Fruit fly (Drosophila melanogaster) whole organism, embryonic: ENCODE results near the gene Fbxl4.
A peak's percentile ranks its signal among the peaks of the same experiment; 100 is the strongest.

Source experiments
- B-H1 ChIP-seq: fragments of 200-800 bp; sonication (Bioruptor generic); IDR thresholded peaks from 3 replicates; pipeline ENCODE4 v1.3.6; 2022; ENCODE audit warnings: missing biosample characterization, missing genetic modification characterization
- B-H2 ChIP-seq: fragments of 200-800 bp; sonication (Bioruptor generic); optimal IDR thresholded peaks from 2 replicates; lab custom pipeline; 2018; ENCODE audit warnings: missing biosample characterization, mild to moderate bottlenecking, missing genetic modification characterization
- Blimp-1 ChIP-seq: fragments of 200-800 bp; sonication (Bioruptor generic); optimal IDR thresholded peaks from 3 replicates; lab custom pipeline; 2018; ENCODE audit warnings: missing biosample characterization, missing genetic modification characterization, mild to moderate bottlenecking, moderate library complexity, missing genetic modification reagents
- CG10321 ChIP-seq: fragments of 200-800 bp; sonication (Bioruptor generic); IDR thresholded peaks from 2 replicates; pipeline ENCODE4 v1.3.6; 2022; ENCODE audit warnings: missing biosample characterization, missing genetic modification characterization
- CG15269 ChIP-seq: fragments of 200-800 bp; sonication (Bioruptor generic); optimal IDR thresholded peaks from 2 replicates; lab custom pipeline; 2018; ENCODE audit warnings: missing biosample characterization, mild to moderate bottlenecking, missing genetic modification characterization, moderate library complexity
- CG17361 ChIP-seq: fragments of 200-800 bp; sonication (Bioruptor generic); IDR thresholded peaks from 3 replicates; pipeline ENCODE4 v1.3.6; 2022; ENCODE audit warnings: missing biosample characterization, missing genetic modification characterization
- CG17568 ChIP-seq: fragments of 200-800 bp; sonication (Bioruptor generic); optimal IDR thresholded peaks from 2 replicates; lab custom pipeline; 2018; ENCODE audit warnings: missing biosample characterization, mild to moderate bottlenecking, missing genetic modification characterization, moderate library complexity
- CG17802 ChIP-seq: fragments of 200-800 bp; sonication (Bioruptor generic); optimal IDR thresholded peaks from 2 replicates; lab custom pipeline; 2018; ENCODE audit warnings: missing biosample characterization, mild to moderate bottlenecking, missing genetic modification characterization, moderate library complexity
- CG30020 ChIP-seq: fragments of 200-800 bp; optimal IDR thresholded peaks from 2 replicates; lab custom pipeline; 2019; ENCODE audit warnings: missing biosample characterization, mild to moderate bottlenecking, missing genetic modification characterization, moderate library complexity
- CG30431 ChIP-seq: fragments of 200-800 bp; sonication (Bioruptor generic); optimal IDR thresholded peaks from 2 replicates; lab custom pipeline; 2017; ENCODE audit warnings: missing biosample characterization, missing genetic modification characterization
- CG31441 ChIP-seq: fragments of 200-800 bp; sonication (Bioruptor generic); IDR thresholded peaks from 2 replicates; pipeline ENCODE4 v1.3.6; 2022; ENCODE audit warnings: missing biosample characterization, missing genetic modification characterization
- CG4617 ChIP-seq: fragments of 200-800 bp; sonication (Bioruptor generic); optimal IDR thresholded peaks from 3 replicates; lab custom pipeline; 2016; ENCODE audit warnings: missing biosample characterization, missing genetic modification characterization, borderline replicate concordance
- CG4730 ChIP-seq: fragments of 200-800 bp; sonication (Bioruptor generic); IDR thresholded peaks from 2 replicates; pipeline ENCODE4 v1.3.6; 2022; ENCODE audit warnings: missing biosample characterization, missing genetic modification characterization
- CG4854 ChIP-seq: fragments of 200-800 bp; sonication (Bioruptor generic); optimal IDR thresholded peaks from 2 replicates; lab custom pipeline; 2016; ENCODE audit warnings: missing biosample characterization, missing genetic modification characterization, inconsistent platforms
- CG5180 ChIP-seq: fragments of 200-800 bp; sonication (Bioruptor generic); optimal IDR thresholded peaks from 3 replicates; lab custom pipeline; 2017; ENCODE audit warnings: missing biosample characterization, missing genetic modification characterization, mild to moderate bottlenecking, moderate library complexity, missing genetic modification reagents
- CG5953 ChIP-seq: fragments of 200-800 bp; sonication (Bioruptor generic); IDR thresholded peaks from 2 replicates; pipeline ENCODE4 v1.3.6; 2022; ENCODE audit warnings: missing biosample characterization, missing genetic modification characterization
- CG6254 ChIP-seq: fragments of 200-800 bp; sonication (Bioruptor generic); optimal IDR thresholded peaks from 3 replicates; lab custom pipeline; 2017; ENCODE audit warnings: mild to moderate bottlenecking, missing biosample characterization, missing genetic modification reagents, missing genetic modification characterization
- CG6654 ChIP-seq: fragments of 200-800 bp; sonication (Bioruptor generic); optimal IDR thresholded peaks from 2 replicates; lab custom pipeline; 2017; ENCODE audit warnings: missing biosample characterization, mild to moderate bottlenecking, missing genetic modification characterization
- CG8281 ChIP-seq: fragments of 200-800 bp; sonication (Bioruptor generic); optimal IDR thresholded peaks from 2 replicates; lab custom pipeline; 2018; ENCODE audit warnings: missing biosample characterization, mild to moderate bottlenecking, missing genetic modification characterization, moderate library complexity
- CG9797 ChIP-seq: fragments of 200-800 bp; sonication (Bioruptor generic); optimal IDR thresholded peaks from 3 replicates; lab custom pipeline; 2018; ENCODE audit warnings: missing biosample characterization, mild to moderate bottlenecking, missing genetic modification characterization
- CkIIα-i1 ChIP-seq: fragments of 200-800 bp; sonication (Bioruptor generic); IDR thresholded peaks from 2 replicates; pipeline ENCODE4 v1.3.6; 2022; ENCODE audit warnings: missing biosample characterization, missing genetic modification characterization
- D19B ChIP-seq: fragments of 200-800 bp; sonication (Bioruptor generic); optimal IDR thresholded peaks from 2 replicates; lab custom pipeline; 2017; ENCODE audit warnings: missing biosample characterization, mild to moderate bottlenecking, missing genetic modification characterization
- Dbx ChIP-seq: fragments of 200-800 bp; sonication (Bioruptor generic); IDR thresholded peaks from 3 replicates; pipeline ENCODE4 v1.3.6; 2022; ENCODE audit warnings: missing biosample characterization, missing genetic modification characterization
- Deaf1 ChIP-seq: fragments of 200-800 bp; optimal IDR thresholded peaks from 3 replicates; lab custom pipeline; 2019; ENCODE audit warnings: missing biosample characterization, mild to moderate bottlenecking, missing genetic modification characterization, moderate library complexity
- Dfd ChIP-seq, 2 experiments: fragments of >200 bp; optimal IDR thresholded peaks; 2 replicates each; lab custom pipeline; 2017; ENCODE audit warnings: missing biosample characterization in 2 of 2, missing genetic modification characterization in 2 of 2
- Fer2 ChIP-seq: fragments of 200-800 bp; sonication (Bioruptor generic); optimal IDR thresholded peaks from 2 replicates; lab custom pipeline; 2018; ENCODE audit warnings: missing biosample characterization, mild to moderate bottlenecking, missing genetic modification characterization, moderate library complexity
- GATAe ChIP-seq: fragments of 200-800 bp; sonication (Bioruptor generic); conservative IDR thresholded peaks from 2 replicates; pipeline ENCODE4 v1.3.6; 2022; ENCODE audit warnings: missing biosample characterization, missing genetic modification characterization
- Hand ChIP-seq: fragments of 200-800 bp; sonication (Bioruptor generic); optimal IDR thresholded peaks from 2 replicates; lab custom pipeline; 2017; ENCODE audit warnings: mild to moderate bottlenecking, missing biosample characterization, missing genetic modification reagents, missing genetic modification characterization
- HmgD ChIP-seq: fragments of 200-800 bp; sonication (Bioruptor generic); optimal IDR thresholded peaks from 3 replicates; lab custom pipeline; 2016; ENCODE audit warnings: missing biosample characterization, missing genetic modification characterization
- Hr3 ChIP-seq: fragments of 200-800 bp; sonication (Bioruptor generic); optimal IDR thresholded peaks from 3 replicates; lab custom pipeline; 2016; ENCODE audit warnings: missing biosample characterization, missing genetic modification characterization
- Nf-YA ChIP-seq: fragments of 200-800 bp; sonication (Bioruptor generic); IDR thresholded peaks from 2 replicates; pipeline ENCODE4 v1.3.6; 2022; ENCODE audit warnings: missing biosample characterization, missing genetic modification characterization
- Optix ChIP-seq: fragments of 200-800 bp; sonication (Bioruptor generic); IDR thresholded peaks from 3 replicates; pipeline ENCODE4 v1.3.6; 2022; ENCODE audit warnings: missing biosample characterization, missing genetic modification characterization
- Ssrp ChIP-seq: fragments of 200-800 bp; sonication (Bioruptor generic); optimal IDR thresholded peaks from 2 replicates; lab custom pipeline; 2018; ENCODE audit warnings: missing biosample characterization, mild to moderate bottlenecking, missing genetic modification characterization, moderate library complexity
- Xbp1 ChIP-seq: fragments of 200-800 bp; sonication (Bioruptor generic); optimal IDR thresholded peaks from 3 replicates; lab custom pipeline; 2016; ENCODE audit warnings: missing biosample characterization, mild to moderate bottlenecking, missing genetic modification characterization
- abd-A ChIP-seq: fragments of 200-800 bp; sonication (Bioruptor generic); optimal IDR thresholded peaks from 3 replicates; lab custom pipeline; 2019; ENCODE audit warnings: missing biosample characterization, mild to moderate bottlenecking, missing genetic modification characterization, moderate library complexity
- ase ChIP-seq: fragments of 200-800 bp; sonication (Bioruptor generic); IDR thresholded peaks from 3 replicates; pipeline ENCODE4 v1.3.6; 2022; ENCODE audit warnings: missing biosample characterization, missing genetic modification characterization
- bab2 ChIP-seq: fragments of 200-800 bp; sonication (Bioruptor generic); optimal IDR thresholded peaks from 2 replicates; lab custom pipeline; 2016; ENCODE audit warnings: missing biosample characterization, missing genetic modification characterization
- cas ChIP-seq: fragments of 200-800 bp; sonication (Bioruptor generic); IDR thresholded peaks from 2 replicates; pipeline ENCODE4 v1.3.6; 2022; ENCODE audit warnings: missing biosample characterization, missing genetic modification characterization
- cg ChIP-seq: fragments of 200-800 bp; sonication (Bioruptor generic); optimal IDR thresholded peaks from 3 replicates; lab custom pipeline; 2019; ENCODE audit warnings: missing biosample characterization, mild to moderate bottlenecking, missing genetic modification characterization, moderate library complexity
- chn ChIP-seq: fragments of 200-800 bp; sonication (Bioruptor generic); optimal IDR thresholded peaks from 2 replicates; lab custom pipeline; 2016; ENCODE audit warnings: missing biosample characterization, missing genetic modification characterization
- dm ChIP-seq: fragments of 200-800 bp; sonication (Bioruptor generic); optimal IDR thresholded peaks from 3 replicates; lab custom pipeline; 2016; ENCODE audit warnings: missing biosample characterization, missing genetic modification characterization
- dysf ChIP-seq: fragments of 200-800 bp; sonication (Bioruptor generic); IDR thresholded peaks from 3 replicates; pipeline ENCODE4 v1.3.6; 2022; ENCODE audit warnings: missing biosample characterization, missing genetic modification characterization
- lilli ChIP-seq: fragments of 200-800 bp; sonication (Bioruptor generic); optimal IDR thresholded peaks from 3 replicates; lab custom pipeline; 2016; ENCODE audit warnings: missing biosample characterization, missing genetic modification characterization
- nom ChIP-seq: fragments of 200-800 bp; sonication (Bioruptor generic); optimal IDR thresholded peaks from 2 replicates; lab custom pipeline; 2017; ENCODE audit warnings: missing biosample characterization, missing genetic modification characterization, mild to moderate bottlenecking, moderate library complexity, missing genetic modification reagents
- otp ChIP-seq: fragments of 200-800 bp; sonication (Bioruptor generic); IDR thresholded peaks from 3 replicates; pipeline ENCODE4, ENCODE4 v1.3.6; 2022; ENCODE audit warnings: missing biosample characterization, missing genetic modification characterization
- peb ChIP-seq: fragments of 200-800 bp; sonication (Bioruptor generic); IDR thresholded peaks from 2 replicates; pipeline ENCODE4 v1.3.6; 2022; ENCODE audit warnings: missing biosample characterization, missing genetic modification characterization
- ranshi ChIP-seq: fragments of 200-800 bp; sonication (Bioruptor generic); IDR thresholded peaks from 2 replicates; pipeline ENCODE4 v1.3.6; 2022; ENCODE audit warnings: missing biosample characterization, missing genetic modification characterization
- repo ChIP-seq: fragments of 200-800 bp; sonication (Bioruptor generic); optimal IDR thresholded peaks from 2 replicates; lab custom pipeline; 2016; ENCODE audit warnings: missing biosample characterization, missing genetic modification characterization
- schlank ChIP-seq: fragments of 200-800 bp; sonication (Bioruptor generic); optimal IDR thresholded peaks from 2 replicates; lab custom pipeline; 2018; ENCODE audit warnings: missing biosample characterization, mild to moderate bottlenecking, missing genetic modification characterization
- slbo ChIP-seq: fragments of 200-800 bp; sonication (Bioruptor generic); IDR thresholded peaks from 2 replicates; pipeline ENCODE4 v1.3.6; 2022; ENCODE audit warnings: missing biosample characterization, missing genetic modification characterization
- slou ChIP-seq: fragments of 200-800 bp; sonication (Bioruptor generic); optimal IDR thresholded peaks from 3 replicates; lab custom pipeline; 2016; ENCODE audit warnings: missing biosample characterization, missing genetic modification characterization

Gene Fbxl4

DNA sequence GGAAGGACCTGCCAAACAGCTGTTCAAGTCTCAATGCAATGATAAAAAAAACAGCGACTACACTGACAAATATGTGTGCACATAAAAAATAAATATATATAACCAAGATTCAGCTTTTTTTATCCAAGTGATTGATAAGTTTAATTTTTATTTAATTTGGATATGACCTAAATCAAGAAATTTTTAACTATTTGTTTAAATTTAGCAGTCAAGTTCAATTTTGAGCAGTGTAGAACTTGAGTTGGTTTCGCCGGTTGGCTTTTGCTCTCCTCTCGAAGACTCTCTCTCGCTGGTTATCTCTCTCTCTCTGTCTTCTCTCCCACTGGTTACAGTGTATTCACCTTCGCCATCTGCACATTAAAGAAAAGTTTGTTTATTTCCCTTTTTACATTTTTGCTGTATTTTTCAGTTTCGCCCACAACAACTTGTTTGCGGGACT is 19.7 kb downstream of the Fbxl4 start (continued):
- TF ChIP-seq cg (GFP tag; lab: Kevin White, UChicago) = no peak
- peak; percentile 57 for TF ChIP-seq CG4854
- peak; percentile 70 for TF ChIP-seq CG30431 (GFP tag; lab: Kevin White, UChicago)
- peak; percentile 74 for TF ChIP-seq D19B (GFP tag; lab: Kevin White, UChicago)
- peak; percentile 89 for TF ChIP-seq Ssrp (tag; lab: Kevin White, UChicago)
- peak; percentile 85 for TF ChIP-seq B-H1 (GFP tag; lab: Robert Waterston, UW)
- 0 out of 3 replicates have a peak, but pooled peaks have one; percentile 53 for TF ChIP-seq Optix
- no peak for TF ChIP-seq dm (GFP tag; lab: Kevin White, UChicago)
- TF ChIP-seq schlank (tag; lab: Kevin White, UChicago) = peak; percentile 66
- TF ChIP-seq HmgD = no peak
- TF ChIP-seq Deaf1 (tag; lab: Kevin White, UChicago) = peak; percentile 67
- peak; percentile 88 for TF ChIP-seq Blimp-1
- TF ChIP-seq GATAe (GFP tag; lab: Robert Waterston, UW) = no peak
- TF ChIP-seq CG4617 (GFP tag; lab: Kevin White, UChicago) = peak; percentile 66
- TF ChIP-seq nom (GFP tag; lab: Kevin White, UChicago) = peak; percentile 96
- peak; percentile 92 for TF ChIP-seq CG15269 (tag; lab: Kevin White, UChicago)
- TF ChIP-seq CG30020 (tag; lab: Kevin White, UChicago) = peak; percentile 51
- TF ChIP-seq CG17802 (tag; lab: Kevin White, UChicago) = peak; percentile 56
- peak; percentile 78; the same call in 2 of the 3 replicates for TF ChIP-seq otp
- peak; percentile 70 for TF ChIP-seq Hand
- TF ChIP-seq Dbx (GFP tag; lab: Robert Waterston, UW) = peak; percentile 87
- peak; percentile 53 for TF ChIP-seq CG5180
- peak; percentile 89 for TF ChIP-seq slbo
- TF ChIP-seq CG8281 = peak; percentile 55
- peak; percentile 52; the same call in 1 of the 2 replicates for TF ChIP-seq cas (GFP tag; lab: Robert Waterston, UW)
- TF ChIP-seq dysf (GFP tag; lab: Robert Waterston, UW) = peak; percentile 93
- peak; percentile 88 for TF ChIP-seq Xbp1 (GFP tag; lab: Kevin White, UChicago)
- TF ChIP-seq CG5953 (GFP tag; lab: Robert Waterston, UW) = peak; percentile 69; the same call in 1 of the 2 replicates
- peak; percentile 55 for TF ChIP-seq chn (GFP tag; lab: Kevin White, UChicago)
- TF ChIP-seq CkIIα-i1 (GFP tag; lab: Robert Waterston, UW) = no peak
- TF ChIP-seq B-H2 (GFP tag; lab: Kevin White, UChicago) = peak; percentile 0
- TF ChIP-seq Hr3 = peak; percentile 87
- TF ChIP-seq CG6254 (GFP tag; lab: Kevin White, UChicago) = peak; percentile 82
- peak; percentile 66 for TF ChIP-seq peb (GFP tag; lab: Robert Waterston, UW)
- peak; percentile 58 for TF ChIP-seq CG10321 (GFP tag; lab: Robert Waterston, UW)
- no peak for TF ChIP-seq CG9797 (GFP tag; lab: Kevin White, UChicago)
- peak; percentile 81 for TF ChIP-seq ase (GFP tag; lab: Robert Waterston, UW)
- TF ChIP-seq repo (GFP tag; lab: Kevin White, UChicago) = peak; percentile 35
- TF ChIP-seq Nf-YA (GFP tag; lab: Robert Waterston, UW) = peak; percentile 75
- TF ChIP-seq CG31441 (GFP tag; lab: Robert Waterston, UW) = peak; percentile 96
- no peak for TF ChIP-seq Dfd (GFP tag; optimal IDR thresholded peaks at IDR 0.05; lab: Kevin White, UChicago)
- TF ChIP-seq CG17568 (GFP tag; lab: Kevin White, UChicago) = peak; percentile 69
- TF ChIP-seq slou (GFP tag; lab: Kevin White, UChicago) = peak; percentile 82
- TF ChIP-seq CG6654 (GFP tag; lab: Kevin White, UChicago) = peak; percentile 45
- no peak for TF ChIP-seq abd-A (tag; lab: Kevin White, UChicago)
- TF ChIP-seq Fer2 (tag; lab: Kevin White, UChicago) = peak; percentile 71
- TF ChIP-seq CG17361 = peak; percentile 92
- peak; percentile 91 for TF ChIP-seq ranshi (GFP tag; lab: Robert Waterston, UW)
- TF ChIP-seq CG4730 (GFP tag; lab: Robert Waterston, UW) = peak; percentile 70
- TF ChIP-seq bab2 (GFP tag; lab: Kevin White, UChicago) = peak; percentile 63
- peak; percentile 83 for TF ChIP-seq lilli (GFP tag; lab: Kevin White, UChicago)
